Worm (Caenorhabditis elegans) whole organism, L1 larva: ENCODE results near the gene T09F3.4.
A peak's percentile ranks its signal among the peaks of the same experiment; 100 is the strongest.
"Not testable (repeated sequence)": the region's sequence is repeated elsewhere in the genome, so short reads cannot be mapped to it uniquely, and the experiment has no call there.

Experiments used
- C16A3.4 ChIP-seq: fragments of 150-350 bp; optimal IDR thresholded peaks from 2 replicates; lab custom pipeline; 2014; ENCODE audit warnings: missing biosample characterization, missing genetic modification characterization
- F16B12.6 ChIP-seq: fragments of 150-350 bp; optimal IDR thresholded peaks from 2 replicates; lab custom pipeline; 2014; ENCODE audit warnings: missing biosample characterization, missing genetic modification characterization
- ama-1 ChIP-seq: fragments of 150-350 bp; optimal IDR thresholded peaks from 2 replicates; lab custom pipeline; 2014
- ceh-63 ChIP-seq: fragments of 200-800 bp; sonication (Bioruptor generic); optimal IDR thresholded peaks from 2 replicates; lab custom pipeline; 2018; ENCODE audit warnings: mild to moderate bottlenecking, missing genetic modification characterization, missing compliant biosample characterization
- ceh-88 ChIP-seq: fragments of 200-800 bp; sonication (Bioruptor generic); IDR thresholded peaks from 2 replicates; pipeline ENCODE4 v1.3.6; 2022; ENCODE audit warnings: missing genetic modification characterization, missing compliant biosample characterization
- efl-1 ChIP-seq, 4 experiments: fragments of 150-350 bp; optimal IDR thresholded peaks in 3 of 4; peaks in 1 of 4; 1 replicate in 1 of 4; 2 replicates in 3 of 4; lab custom pipeline; 2014; ENCODE audit warnings: missing biosample characterization in 2 of 4, missing genetic modification characterization in 2 of 4, missing genetic modification reagents in 2 of 4
- egl-27 ChIP-seq, 2 experiments: fragments of 150-350 bp in 1 of 2; sonication (generic microtip); optimal IDR thresholded peaks; 3 replicates each; lab custom pipeline; 2017 to 2018; ENCODE audit warnings: missing biosample characterization in 2 of 2, missing genetic modification characterization in 2 of 2, missing genetic modification reagents in 2 of 2
- elt-2 ChIP-seq: sonication (generic microtip); optimal IDR thresholded peaks from 2 replicates; lab custom pipeline; 2016; ENCODE audit warnings: missing genetic modification characterization, mild to moderate bottlenecking, inconsistent platforms, missing compliant biosample characterization, missing genetic modification reagents
- ets-5 ChIP-seq: fragments of 200-800 bp; sonication (Bioruptor generic); IDR thresholded peaks from 2 replicates; pipeline ENCODE4 v1.3.6; 2022; ENCODE audit warnings: missing genetic modification characterization, missing compliant biosample characterization
- fkh-10 ChIP-seq: sonication (generic microtip); optimal IDR thresholded peaks from 2 replicates; lab custom pipeline; 2017; ENCODE audit warnings: missing biosample characterization, missing genetic modification reagents, missing genetic modification characterization
- fkh-4 ChIP-seq: sonication (generic microtip); optimal IDR thresholded peaks from 2 replicates; lab custom pipeline; 2016; ENCODE audit warnings: missing compliant biosample characterization, missing genetic modification characterization, borderline replicate concordance
- irx-1 ChIP-seq: sonication (generic microtip); optimal IDR thresholded peaks from 2 replicates; lab custom pipeline; 2016; ENCODE audit warnings: missing genetic modification characterization, missing compliant biosample characterization
- jun-1 ChIP-seq: fragments of 150-350 bp; optimal IDR thresholded peaks from 2 replicates; lab custom pipeline; 2014; ENCODE audit warnings: missing biosample characterization, missing genetic modification reagents, missing genetic modification characterization
- lin-14 ChIP-seq: fragments of 200-800 bp; sonication (Bioruptor generic); optimal IDR thresholded peaks from 2 replicates; lab custom pipeline; 2018; ENCODE audit warnings: mild to moderate bottlenecking, missing genetic modification characterization, moderate library complexity, missing compliant biosample characterization
- lin-35 ChIP-seq, 2 experiments: fragments of 150-350 bp; optimal IDR thresholded peaks; 2 replicates each; lab custom pipeline; 2014; ENCODE audit warnings: missing biosample characterization in 2 of 2, missing genetic modification characterization in 2 of 2, missing genetic modification reagents in 2 of 2
- lsy-2 ChIP-seq, 2 experiments: fragments of 150-350 bp; optimal IDR thresholded peaks; 2 replicates each; lab custom pipeline; 2014; ENCODE audit warnings: missing biosample characterization in 2 of 2, missing genetic modification characterization in 2 of 2
- mdl-1 ChIP-seq, 2 experiments: fragments of 150-350 bp; optimal IDR thresholded peaks; 2 replicates each; lab custom pipeline; 2014 to 2017; ENCODE audit warnings: missing biosample characterization in 2 of 2, missing genetic modification characterization in 2 of 2, inconsistent platforms in 1 of 2
- nhr-12 ChIP-seq: sonication (generic microtip); optimal IDR thresholded peaks from 2 replicates; lab custom pipeline; 2017; ENCODE audit warnings: missing biosample characterization, missing genetic modification characterization
- nhr-19 ChIP-seq: fragments of 200-800 bp; sonication (Bioruptor generic); conservative IDR thresholded peaks from 2 replicates; pipeline ENCODE4 v1.3.6; 2022; ENCODE audit warnings: missing genetic modification characterization, missing compliant biosample characterization
- nhr-47 ChIP-seq: sonication (generic microtip); optimal IDR thresholded peaks from 2 replicates; lab custom pipeline; 2016; ENCODE audit warnings: mild to moderate bottlenecking, missing genetic modification characterization, moderate library complexity, missing compliant biosample characterization
- nhr-71 ChIP-seq: sonication (generic microtip); optimal IDR thresholded peaks from 2 replicates; lab custom pipeline; 2016; ENCODE audit warnings: mild to moderate bottlenecking, missing genetic modification characterization, moderate library complexity, missing compliant biosample characterization
- nhr-90 ChIP-seq: sonication (generic microtip); optimal IDR thresholded peaks from 2 replicates; lab custom pipeline; 2016; ENCODE audit warnings: mild to moderate bottlenecking, missing genetic modification characterization, missing compliant biosample characterization; ENCODE audit not compliant: poor library complexity
- pax-3 ChIP-seq: fragments of 200-800 bp; sonication (Bioruptor generic); optimal IDR thresholded peaks from 2 replicates; lab custom pipeline; 2018; ENCODE audit warnings: mild to moderate bottlenecking, missing genetic modification characterization, moderate library complexity, missing compliant biosample characterization
- pqm-1 ChIP-seq: sonication (generic microtip); optimal IDR thresholded peaks from 3 replicates; lab custom pipeline; 2017; ENCODE audit warnings: missing biosample characterization, missing genetic modification characterization
- rnt-1 ChIP-seq: sonication (generic microtip); optimal IDR thresholded peaks from 2 replicates; lab custom pipeline; 2016; ENCODE audit warnings: mild to moderate bottlenecking, missing genetic modification characterization, moderate library complexity, missing compliant biosample characterization
- skn-1 ChIP-seq: fragments of 150-350 bp; optimal IDR thresholded peaks from 2 replicates; lab custom pipeline; 2014; ENCODE audit warnings: missing biosample characterization, missing genetic modification characterization
- snu-23 ChIP-seq: sonication (generic microtip); optimal IDR thresholded peaks from 2 replicates; lab custom pipeline; 2016; ENCODE audit warnings: missing genetic modification characterization, missing compliant biosample characterization
- sptf-1 ChIP-seq: fragments of 150-350 bp; optimal IDR thresholded peaks from 2 replicates; lab custom pipeline; 2014; ENCODE audit warnings: missing biosample characterization, missing genetic modification characterization
- swsn-7 ChIP-seq: sonication (generic microtip); optimal IDR thresholded peaks from 2 replicates; lab custom pipeline; 2016; ENCODE audit warnings: missing genetic modification characterization, missing compliant biosample characterization
- tlp-1 ChIP-seq: fragments of 150-350 bp; optimal IDR thresholded peaks from 2 replicates; lab custom pipeline; 2014; ENCODE audit warnings: missing biosample characterization, missing genetic modification characterization
- unc-62 ChIP-seq: fragments of 150-350 bp; optimal IDR thresholded peaks from 2 replicates; lab custom pipeline; 2014; ENCODE audit warnings: missing biosample characterization, missing genetic modification reagents, missing genetic modification characterization
- unc-86 ChIP-seq: sonication (generic microtip); optimal IDR thresholded peaks from 2 replicates; lab custom pipeline; 2016; ENCODE audit warnings: missing genetic modification characterization, missing compliant biosample characterization
- unc-98 ChIP-seq: fragments of 200-800 bp; sonication (Bioruptor generic); IDR thresholded peaks from 2 replicates; pipeline ENCODE4 v1.3.6; 2022; ENCODE audit warnings: missing genetic modification characterization, missing compliant biosample characterization
- zag-1 ChIP-seq: fragments of 150-350 bp; optimal IDR thresholded peaks from 2 replicates; lab custom pipeline; 2014; ENCODE audit warnings: missing biosample characterization, missing genetic modification characterization
- zip-4 ChIP-seq: fragments of 200-800 bp; sonication (Bioruptor generic); optimal IDR thresholded peaks from 2 replicates; lab custom pipeline; 2018; ENCODE audit warnings: mild to moderate bottlenecking, missing genetic modification characterization, moderate library complexity, missing compliant biosample characterization
- ztf-4 ChIP-seq: fragments of 150-350 bp; optimal IDR thresholded peaks from 2 replicates; lab custom pipeline; 2014; ENCODE audit warnings: missing biosample characterization, missing genetic modification characterization

Gene T09F3.4

ce11 chrII:10439976-10440375 lies 44.5 kb downstream of the T09F3.4 start, which contains the start of gene E04D5.4:
E04D5.4 (plus strand) TSS chrII:10440276.
- no peak for TF ChIP-seq nhr-12
- no peak for TF ChIP-seq unc-98 (GFP tag; lab: Robert Waterston, UW)
- no peak for TF ChIP-seq snu-23 (GFP tag; lab: Kevin White, UChicago)
- TF ChIP-seq fkh-10 (GFP tag; lab: Kevin White, UChicago), result no peak
- TF ChIP-seq efl-1 (optimal IDR thresholded peaks at IDR 0.05; lab: Kevin White, UChicago), result no peak
- TF ChIP-seq efl-1 (GFP tag; optimal IDR thresholded peaks at IDR 0.05 in 1 of 2; lab: Kevin White, UChicago), result peak in 1 of 2 experiments; percentile 83

ce11 chrII:10442846-10443245 lies 47.3 kb downstream of the T09F3.4 start, which contains the start of gene ZK673.1:
ZK673.1 (plus strand) TSS chrII:10443146.
- TF ChIP-seq ets-5 (GFP tag; lab: Robert Waterston, UW); irx-1; tlp-1 (tag; lab: Kevin White, UChicago): not testable (repeated sequence)
- TF ChIP-seq, all 84 proteins: peak for 0; not testable (repeated sequence) for 84

ce11 chrII:10443898-10444297 lies 48.4 kb downstream of the T09F3.4 start:
- TF ChIP-seq elt-2, result peak; percentile 59
- no peak for TF ChIP-seq unc-86
- TF ChIP-seq lin-35 (GFP tag; optimal IDR thresholded peaks at IDR 0.05; lab: Kevin White, UChicago), result peak in 1 of 2 experiments; percentile 32

ce11 chrII:10444971-10445707 lies 49.6 kb downstream of the T09F3.4 start:
- TF ChIP-seq nhr-47 (tag; lab: Kevin White, UChicago) (no peak), pqm-1 (no peak), lsy-2 (tag; optimal IDR thresholded peaks at IDR 0.05; lab: Kevin White, UChicago) (peak; percentile 49 to 51), ceh-63 (GFP tag; lab: Kevin White, UChicago) (no peak), mdl-1 (tag; optimal IDR thresholded peaks at IDR 0.05; lab: Kevin White, UChicago) (peak in 1 of 2 experiments; percentile 2), nhr-19 (GFP tag; lab: Robert Waterston, UW) (peak; percentile 40), skn-1 (tag; lab: Kevin White, UChicago) (peak; percentile 5), ceh-88 (GFP tag; lab: Robert Waterston, UW) (no peak), fkh-10 (GFP tag; lab: Kevin White, UChicago) (no peak), unc-98 (GFP tag; lab: Robert Waterston, UW) (no peak), ama-1 (lab: Kevin White, UChicago) (no peak), C16A3.4 (tag; lab: Kevin White, UChicago) (peak; percentile 1), unc-62 (GFP tag; lab: Kevin White, UChicago) (no peak), F16B12.6 (tag; lab: Kevin White, UChicago) (peak; percentile 76), nhr-90 (tag; lab: Kevin White, UChicago) (no peak), unc-86 (no peak), rnt-1 (tag; lab: Kevin White, UChicago) (peak; percentile 65), jun-1 (tag; lab: Kevin White, UChicago) (no peak), egl-27 (tag; optimal IDR thresholded peaks at IDR 0.05; lab: Kevin White, UChicago) (no peak), zag-1 (tag; lab: Kevin White, UChicago) (no peak), sptf-1 (tag; lab: Kevin White, UChicago) (no peak), zip-4 (GFP tag; lab: Kevin White, UChicago) (no peak), pax-3 (tag; lab: Kevin White, UChicago) (no peak), fkh-4 (tag; lab: Kevin White, UChicago) (no peak), efl-1 (optimal IDR thresholded peaks at IDR 0.05; lab: Kevin White, UChicago) (peak in 1 of 2 experiments; percentile 12), efl-1 (GFP tag; optimal IDR thresholded peaks at IDR 0.05 in 1 of 2; lab: Kevin White, UChicago) (no peak), nhr-71 (tag; lab: Kevin White, UChicago) (peak; percentile 61), swsn-7 (tag; lab: Kevin White, UChicago) (no peak), ztf-4 (no peak), lin-14 (GFP tag; lab: Kevin White, UChicago) (peak; percentile 64)
